Worm (Caenorhabditis elegans) whole organism, L1 larva: ENCODE measurements around the gene srd-32.

Experiments used
- C16A3.4 ChIP-seq: fragments of 150-350 bp; optimal IDR thresholded peaks from 2 replicates; lab custom pipeline; 2014; ENCODE audit warnings: missing biosample characterization, missing genetic modification characterization
- aha-1 ChIP-seq: fragments of 150-350 bp; optimal IDR thresholded peaks from 2 replicates; lab custom pipeline; 2014; ENCODE audit warnings: missing biosample characterization, missing genetic modification characterization
- aly-2 ChIP-seq: fragments of 150-350 bp; optimal IDR thresholded peaks from 2 replicates; lab custom pipeline; 2014; ENCODE audit warnings: missing biosample characterization, missing genetic modification characterization
- blmp-1 ChIP-seq: fragments of 150-350 bp; optimal IDR thresholded peaks from 2 replicates; lab custom pipeline; 2014; ENCODE audit warnings: missing biosample characterization, missing genetic modification characterization
- ceh-63 ChIP-seq: fragments of 200-800 bp; sonication (Bioruptor generic); optimal IDR thresholded peaks from 2 replicates; lab custom pipeline; 2018; ENCODE audit warnings: mild to moderate bottlenecking, missing genetic modification characterization, missing compliant biosample characterization
- ceh-88 ChIP-seq: fragments of 200-800 bp; sonication (Bioruptor generic); IDR thresholded peaks from 2 replicates; pipeline ENCODE4 v1.3.6; 2022; ENCODE audit warnings: missing genetic modification characterization, missing compliant biosample characterization
- dpl-1 ChIP-seq, 3 experiments: fragments of 150-350 bp in 2 of 3; sonication (generic microtip) in 1 of 3; optimal IDR thresholded peaks; 2 replicates each; lab custom pipeline; 2014 to 2017; ENCODE audit warnings: missing biosample characterization in 3 of 3, missing genetic modification characterization in 3 of 3, missing genetic modification reagents in 3 of 3
- dsc-1 ChIP-seq: sonication (generic microtip); optimal IDR thresholded peaks from 2 replicates; lab custom pipeline; 2016; ENCODE audit warnings: mild to moderate bottlenecking, missing genetic modification characterization, missing compliant biosample characterization
- egl-13 ChIP-seq: sonication (generic microtip); optimal IDR thresholded peaks from 2 replicates; lab custom pipeline; 2016; ENCODE audit warnings: missing genotype, missing genetic modification reagents, missing genetic modification characterization, missing compliant biosample characterization
- elt-2 ChIP-seq: sonication (generic microtip); optimal IDR thresholded peaks from 2 replicates; lab custom pipeline; 2016; ENCODE audit warnings: missing genetic modification characterization, mild to moderate bottlenecking, inconsistent platforms, missing compliant biosample characterization, missing genetic modification reagents
- ets-5 ChIP-seq: fragments of 200-800 bp; sonication (Bioruptor generic); IDR thresholded peaks from 2 replicates; pipeline ENCODE4 v1.3.6; 2022; ENCODE audit warnings: missing genetic modification characterization, missing compliant biosample characterization
- hlh-17 ChIP-seq: fragments of 200-800 bp; sonication (Bioruptor generic); optimal IDR thresholded peaks from 2 replicates; lab custom pipeline; 2018; ENCODE audit warnings: missing genetic modification characterization, mild to moderate bottlenecking, missing compliant biosample characterization, moderate library complexity, borderline replicate concordance
- hlh-4 ChIP-seq: sonication (generic microtip); optimal IDR thresholded peaks from 2 replicates; lab custom pipeline; 2016; ENCODE audit warnings: mild to moderate bottlenecking, missing genetic modification characterization, missing compliant biosample characterization
- irx-1 ChIP-seq: sonication (generic microtip); optimal IDR thresholded peaks from 2 replicates; lab custom pipeline; 2016; ENCODE audit warnings: missing genetic modification characterization, missing compliant biosample characterization
- jun-1 ChIP-seq: fragments of 150-350 bp; optimal IDR thresholded peaks from 2 replicates; lab custom pipeline; 2014; ENCODE audit warnings: missing biosample characterization, missing genetic modification reagents, missing genetic modification characterization
- lin-14 ChIP-seq: fragments of 200-800 bp; sonication (Bioruptor generic); optimal IDR thresholded peaks from 2 replicates; lab custom pipeline; 2018; ENCODE audit warnings: mild to moderate bottlenecking, missing genetic modification characterization, moderate library complexity, missing compliant biosample characterization
- lin-35 ChIP-seq, 2 experiments: fragments of 150-350 bp; optimal IDR thresholded peaks; 2 replicates each; lab custom pipeline; 2014; ENCODE audit warnings: missing biosample characterization in 2 of 2, missing genetic modification characterization in 2 of 2, missing genetic modification reagents in 2 of 2
- lir-3 ChIP-seq: sonication (generic microtip); optimal IDR thresholded peaks from 2 replicates; lab custom pipeline; 2016; ENCODE audit warnings: mild to moderate bottlenecking, missing genetic modification characterization, moderate library complexity, missing compliant biosample characterization; ENCODE audit not compliant: poor library complexity
- mab-9 ChIP-seq: fragments of 200-800 bp; sonication (Bioruptor generic); IDR thresholded peaks from 2 replicates; pipeline ENCODE4 v1.3.6; 2022; ENCODE audit warnings: missing genetic modification reagents, missing genetic modification characterization, missing compliant biosample characterization
- mdl-1 ChIP-seq, 2 experiments: fragments of 150-350 bp; optimal IDR thresholded peaks; 2 replicates each; lab custom pipeline; 2014 to 2017; ENCODE audit warnings: missing biosample characterization in 2 of 2, missing genetic modification characterization in 2 of 2, inconsistent platforms in 1 of 2
- mef-2 ChIP-seq: fragments of 150-350 bp; optimal IDR thresholded peaks from 2 replicates; lab custom pipeline; 2014; ENCODE audit warnings: missing biosample characterization, missing genetic modification characterization
- nhr-19 ChIP-seq: fragments of 200-800 bp; sonication (Bioruptor generic); conservative IDR thresholded peaks from 2 replicates; pipeline ENCODE4 v1.3.6; 2022; ENCODE audit warnings: missing genetic modification characterization, missing compliant biosample characterization
- nhr-237 ChIP-seq: fragments of 150-350 bp; optimal IDR thresholded peaks from 2 replicates; lab custom pipeline; 2014; ENCODE audit warnings: missing biosample characterization, missing genetic modification characterization
- nhr-47 ChIP-seq: sonication (generic microtip); optimal IDR thresholded peaks from 2 replicates; lab custom pipeline; 2016; ENCODE audit warnings: mild to moderate bottlenecking, missing genetic modification characterization, moderate library complexity, missing compliant biosample characterization
- nhr-76 ChIP-seq: sonication (generic microtip); optimal IDR thresholded peaks from 2 replicates; lab custom pipeline; 2017; ENCODE audit warnings: missing biosample characterization, missing genetic modification characterization
- pax-3 ChIP-seq: fragments of 200-800 bp; sonication (Bioruptor generic); optimal IDR thresholded peaks from 2 replicates; lab custom pipeline; 2018; ENCODE audit warnings: mild to moderate bottlenecking, missing genetic modification characterization, moderate library complexity, missing compliant biosample characterization
- pqm-1 ChIP-seq: sonication (generic microtip); optimal IDR thresholded peaks from 3 replicates; lab custom pipeline; 2017; ENCODE audit warnings: missing biosample characterization, missing genetic modification characterization
- snpc-4 ChIP-seq: fragments of 150-350 bp; optimal IDR thresholded peaks from 2 replicates; lab custom pipeline; 2014; ENCODE audit warnings: missing biosample characterization, missing genetic modification characterization
- snu-23 ChIP-seq: sonication (generic microtip); optimal IDR thresholded peaks from 2 replicates; lab custom pipeline; 2016; ENCODE audit warnings: missing genetic modification characterization, missing compliant biosample characterization
- sox-4 ChIP-seq: sonication (generic microtip); optimal IDR thresholded peaks from 2 replicates; lab custom pipeline; 2016; ENCODE audit warnings: missing genetic modification characterization, missing compliant biosample characterization
- tbx-2 ChIP-seq: sonication (generic microtip); optimal IDR thresholded peaks from 2 replicates; lab custom pipeline; 2016; ENCODE audit warnings: missing genetic modification characterization, missing compliant biosample characterization
- tlp-1 ChIP-seq: fragments of 150-350 bp; optimal IDR thresholded peaks from 2 replicates; lab custom pipeline; 2014; ENCODE audit warnings: missing biosample characterization, missing genetic modification characterization
- unc-98 ChIP-seq: fragments of 200-800 bp; sonication (Bioruptor generic); IDR thresholded peaks from 2 replicates; pipeline ENCODE4 v1.3.6; 2022; ENCODE audit warnings: missing genetic modification characterization, missing compliant biosample characterization
- zip-4 ChIP-seq: fragments of 200-800 bp; sonication (Bioruptor generic); optimal IDR thresholded peaks from 2 replicates; lab custom pipeline; 2018; ENCODE audit warnings: mild to moderate bottlenecking, missing genetic modification characterization, moderate library complexity, missing compliant biosample characterization
- ztf-4 ChIP-seq: fragments of 150-350 bp; optimal IDR thresholded peaks from 2 replicates; lab custom pipeline; 2014; ENCODE audit warnings: missing biosample characterization, missing genetic modification characterization

Gene srd-32

ce11 chrV:4912313-4912712 lies 46.8 kb downstream of the srd-32 start, which contains the start of gene H23N18.5:
TSS of gene H23N18.5 (minus strand) at chrV:4912381.
- TF ChIP-seq blmp-1 (peak; percentile 10), lin-35 (GFP tag; optimal IDR thresholded peaks at IDR 0.05; lab: Kevin White, UChicago) (no peak), pqm-1 (tag; lab: Kevin White, UChicago) (no peak), ceh-88 (GFP tag; lab: Robert Waterston, UW) (no peak), ztf-4 (tag; lab: Kevin White, UChicago) (peak; percentile 10)

- TF ChIP-seq nhr-19 (no peak), snpc-4 (no peak), mdl-1 (tag; optimal IDR thresholded peaks at IDR 0.05; lab: Kevin White, UChicago) (no peak), nhr-47 (no peak), tbx-2 (no peak), dpl-1 (GFP tag; optimal IDR thresholded peaks at IDR 0.05; lab: Kevin White, UChicago) (no peak), nhr-237 (tag; lab: Kevin White, UChicago) (no peak), C16A3.4 (tag; lab: Kevin White, UChicago) (no peak), snu-23 (GFP tag; lab: Kevin White, UChicago) (no peak), aly-2 (tag; lab: Kevin White, UChicago) (no peak), egl-13 (tag; lab: Kevin White, UChicago) (no peak), irx-1 (no peak)
- TF ChIP-seq, all 84 proteins: peak for 0
Measured at ce11 chrV:4913853-4914252, 48.4 kb downstream of the srd-32 start.

ce11 chrV:4914879-4915278 lies 49.4 kb downstream of the srd-32 start, which contains the start of gene H23N18.6:
TSS of gene H23N18.6 (minus strand) at chrV:4915079.
- peak; percentile 38 for TF ChIP-seq tlp-1
- TF ChIP-seq elt-2 (tag; lab: Kevin White, UChicago): peak; percentile 75
- TF ChIP-seq hlh-4 (tag; lab: Kevin White, UChicago): no peak
- no peak for TF ChIP-seq lir-3 (tag; lab: Kevin White, UChicago)

- TF ChIP-seq mab-9 (GFP tag; lab: Robert Waterston, UW) (no peak), ets-5 (no peak), lin-14 (GFP tag; lab: Kevin White, UChicago) (no peak), nhr-76 (no peak), unc-98 (no peak)
Measured at ce11 chrV:4918091-4918624, 52.7 kb downstream of the srd-32 start, which contains the start of gene C02E7.7. TSS of gene C02E7.7 (minus strand) at chrV:4918574.

- TF ChIP-seq mef-2 (no peak), sox-4 (no peak), ceh-63 (no peak), pax-3 (tag; lab: Kevin White, UChicago) (no peak), blmp-1 (peak; percentile 88), aha-1 (no peak), dsc-1 (no peak), nhr-47 (no peak), hlh-17 (no peak), hlh-4 (tag; lab: Kevin White, UChicago) (no peak), zip-4 (no peak), ztf-4 (tag; lab: Kevin White, UChicago) (peak; percentile 81), jun-1 (peak; percentile 2)
- TF ChIP-seq, all 84 proteins: peak for 3
Measured at ce11 chrV:4918664-4919257, 53.3 kb downstream of the srd-32 start, which contains the start of gene C02E7.6. TSS of gene C02E7.6 (plus strand) at chrV:4919207.
